Worm (Caenorhabditis elegans) whole organism, L2 larva: ENCODE measurements around the gene C01F6.14.

Experiments used
- blmp-1 ChIP-seq: sonication (generic microtip); optimal IDR thresholded peaks from 2 replicates; lab custom pipeline; 2017; ENCODE audit warnings: missing genetic modification characterization, mild to moderate bottlenecking, missing compliant biosample characterization, antibody characterized with exemption, moderate library complexity; ENCODE audit not compliant: insufficient read depth
- crh-2 ChIP-seq: sonication (generic microtip); optimal IDR thresholded peaks from 2 replicates; lab custom pipeline; 2017; ENCODE audit warnings: missing biosample characterization, missing genetic modification characterization
- nhr-11 ChIP-seq: fragments of 150-350 bp; optimal IDR thresholded peaks from 2 replicates; lab custom pipeline; 2014; ENCODE audit warnings: missing biosample characterization, missing genetic modification characterization
- nhr-12 ChIP-seq: fragments of 150-350 bp; optimal IDR thresholded peaks from 2 replicates; lab custom pipeline; 2014; ENCODE audit warnings: missing biosample characterization, missing genetic modification characterization
- nhr-237 ChIP-seq: fragments of 150-350 bp; optimal IDR thresholded peaks from 2 replicates; lab custom pipeline; 2014; ENCODE audit warnings: missing biosample characterization, missing genetic modification characterization
- skn-1 ChIP-seq: sonication (generic microtip); optimal IDR thresholded peaks from 2 replicates; lab custom pipeline; 2017; ENCODE audit warnings: missing biosample characterization, missing genetic modification characterization
- unc-39 ChIP-seq: fragments of 150-350 bp; optimal IDR thresholded peaks from 2 replicates; lab custom pipeline; 2014; ENCODE audit warnings: missing biosample characterization, missing genetic modification characterization

DNA sequence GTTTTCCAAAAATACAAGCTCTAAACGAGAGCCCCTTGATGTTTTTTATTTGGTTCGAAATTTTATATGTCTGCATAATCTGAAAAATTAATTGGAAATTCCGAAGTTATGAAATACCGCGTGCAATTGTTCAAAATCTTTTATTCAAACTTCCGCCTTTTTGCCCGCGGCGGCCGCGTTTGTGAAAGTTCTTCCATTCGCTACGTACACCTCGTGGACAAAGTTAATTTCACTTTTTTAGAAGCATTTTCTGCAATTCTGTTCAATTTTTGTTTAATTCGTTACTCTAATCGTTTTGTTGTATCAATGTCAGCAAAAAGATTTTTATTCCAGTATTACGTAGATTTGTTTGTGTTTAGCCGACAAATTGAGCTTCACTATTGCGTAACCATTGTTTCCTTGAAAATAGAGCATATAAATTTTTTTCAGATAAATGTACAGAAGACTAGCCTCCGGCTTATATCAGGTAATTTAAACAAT lies 29.6 kb downstream of the C01F6.14 start, which contains the start of gene mppb-1:
- TF ChIP-seq nhr-12 (tag; lab: Kevin White, UChicago) (no peak), unc-39 (tag; lab: Kevin White, UChicago) (no peak), nhr-237 (tag; lab: Kevin White, UChicago) (no peak), skn-1 (tag; lab: Kevin White, UChicago) (peak; percentile 18), blmp-1 (tag; lab: Kevin White, UChicago) (peak; percentile 95), nhr-11 (tag; lab: Kevin White, UChicago) (no peak), crh-2 (tag; lab: Kevin White, UChicago) (peak; percentile 75)
